Worm (Caenorhabditis elegans) whole organism, L4 larva: ENCODE data around the gene iars-1.

Experiments used
- F10B5.3 ChIP-seq: sonication (generic microtip); optimal IDR thresholded peaks from 2 replicates; lab custom pipeline; 2016; ENCODE audit warnings: mild to moderate bottlenecking, missing genetic modification characterization, missing compliant biosample characterization
- F26F4.8 ChIP-seq: fragments of 200-800 bp; sonication (Bioruptor generic); conservative IDR thresholded peaks from 2 replicates; pipeline ENCODE4 v1.3.6; 2022; ENCODE audit warnings: missing genetic modification characterization, missing compliant biosample characterization
- F44E2.7 ChIP-seq: fragments of 200-800 bp; sonication (Bioruptor generic); IDR thresholded peaks from 2 replicates; pipeline ENCODE4 v2.1.2; 2022; ENCODE audit warnings: missing genetic modification characterization, missing compliant biosample characterization
- F49E8.2 ChIP-seq: sonication (generic microtip); optimal IDR thresholded peaks from 2 replicates; lab custom pipeline; 2016; ENCODE audit warnings: missing compliant biosample characterization, mild to moderate bottlenecking, missing genetic modification characterization, borderline replicate concordance
- T26A8.4 ChIP-seq: fragments of 200-800 bp; sonication (Bioruptor generic); IDR thresholded peaks from 2 replicates; pipeline ENCODE4 v1.3.6; 2022; ENCODE audit warnings: missing genetic modification characterization, missing compliant biosample characterization
- Y105C5A.15 ChIP-seq: fragments of 200-800 bp; sonication (Bioruptor generic); IDR thresholded peaks from 2 replicates; pipeline ENCODE4 v1.3.6; 2022; ENCODE audit warnings: missing genetic modification characterization, missing compliant biosample characterization
- ZK337.2 ChIP-seq: fragments of 200-800 bp; sonication (Bioruptor generic); IDR thresholded peaks from 2 replicates; pipeline ENCODE4 v1.3.6; 2022; ENCODE audit warnings: missing genetic modification reagents, missing genetic modification characterization, missing compliant biosample characterization
- ZK546.5 ChIP-seq, 2 experiments: sonication (generic microtip); optimal IDR thresholded peaks; 2 replicates each; lab custom pipeline; 2017; ENCODE audit warnings: missing biosample characterization in 2 of 2, missing genetic modification characterization in 2 of 2
- aha-1 ChIP-seq: fragments of 150-350 bp; peaks from one replicate; lab custom pipeline; 2014; ENCODE audit warnings: missing biosample characterization, missing genetic modification characterization
- aly-2 ChIP-seq: sonication (generic microtip); optimal IDR thresholded peaks from 2 replicates; lab custom pipeline; 2018; ENCODE audit warnings: missing biosample characterization, missing genetic modification characterization
- ceh-62 ChIP-seq: sonication (generic microtip); optimal IDR thresholded peaks from 2 replicates; lab custom pipeline; 2017; ENCODE audit warnings: missing biosample characterization, missing genetic modification characterization
- ctbp-1 ChIP-seq: fragments of 200-800 bp; sonication (Bioruptor generic); IDR thresholded peaks from 2 replicates; pipeline ENCODE4 v1.3.6; 2022; ENCODE audit warnings: missing genetic modification reagents, missing genetic modification characterization, missing compliant biosample characterization
- daf-12 ChIP-seq: fragments of 150-350 bp; optimal IDR thresholded peaks from 2 replicates; lab custom pipeline; 2014; ENCODE audit warnings: missing biosample characterization, missing genetic modification reagents, missing genetic modification characterization
- daf-16 ChIP-seq, 3 experiments: sonication (generic microtip); optimal IDR thresholded peaks; 2 replicates each; lab custom pipeline; 2016 to 2017; ENCODE audit warnings: missing genetic modification characterization in 3 of 3, missing genetic modification reagents in 3 of 3, mild to moderate bottlenecking in 2 of 3, missing compliant biosample characterization in 2 of 3, missing biosample characterization in 1 of 3, moderate library complexity in 1 of 3
- daf-19 ChIP-seq: fragments of 200-800 bp; sonication (Bioruptor generic); conservative IDR thresholded peaks from 2 replicates; pipeline ENCODE4 v1.3.6; 2022; ENCODE audit warnings: missing genetic modification characterization, missing compliant biosample characterization
- dmd-6 ChIP-seq: fragments of 200-800 bp; sonication (Bioruptor generic); IDR thresholded peaks from 2 replicates; pipeline ENCODE4 v1.3.6; 2022; ENCODE audit warnings: missing genetic modification reagents, missing genetic modification characterization, missing compliant biosample characterization
- dmd-8 ChIP-seq: fragments of 200-800 bp; sonication (Bioruptor generic); IDR thresholded peaks from 2 replicates; pipeline ENCODE4 v1.3.6; 2022; ENCODE audit warnings: missing genetic modification characterization, missing compliant biosample characterization
- dpl-1 ChIP-seq: fragments of 150-350 bp; optimal IDR thresholded peaks from 2 replicates; lab custom pipeline; 2014; ENCODE audit warnings: missing biosample characterization, missing genetic modification reagents, missing genetic modification characterization
- dve-1 ChIP-seq: sonication (generic microtip); optimal IDR thresholded peaks from 2 replicates; lab custom pipeline; 2017; ENCODE audit warnings: antibody characterized with exemption, mild to moderate bottlenecking, missing genetic modification characterization, missing compliant biosample characterization; ENCODE audit not compliant: insufficient read depth
- hlh-11 ChIP-seq: fragments of 200-800 bp; sonication (Bioruptor generic); optimal IDR thresholded peaks from 2 replicates; lab custom pipeline; 2018; ENCODE audit warnings: mild to moderate bottlenecking, missing genetic modification characterization, missing compliant biosample characterization
- jun-1 ChIP-seq: fragments of 150-350 bp; optimal IDR thresholded peaks from 2 replicates; lab custom pipeline; 2014; ENCODE audit warnings: missing biosample characterization, missing genetic modification reagents, missing genetic modification characterization
- lin-1 ChIP-seq: fragments of 200-800 bp; sonication (Bioruptor generic); IDR thresholded peaks from 2 replicates; pipeline ENCODE4 v1.3.6; 2022; ENCODE audit warnings: missing genetic modification reagents, missing genetic modification characterization, missing compliant biosample characterization
- lsy-2 ChIP-seq, 2 experiments: fragments of 150-350 bp in 1 of 2; sonication (generic microtip) in 1 of 2; optimal IDR thresholded peaks; 2 replicates each; lab custom pipeline; 2014 to 2017; ENCODE audit warnings: missing biosample characterization in 2 of 2, missing genetic modification characterization in 2 of 2
- madf-9 ChIP-seq: fragments of 200-800 bp; sonication (Bioruptor generic); conservative IDR thresholded peaks from 2 replicates; pipeline ENCODE4 v1.3.6; 2022; ENCODE audit warnings: missing genetic modification reagents, missing genetic modification characterization, missing compliant biosample characterization
- mdl-1 ChIP-seq, 2 experiments: fragments of 150-350 bp in 1 of 2; sonication (generic microtip) in 1 of 2; optimal IDR thresholded peaks; 2 replicates each; lab custom pipeline; 2014 to 2017; ENCODE audit warnings: missing biosample characterization in 2 of 2, missing genetic modification characterization in 2 of 2
- mdt-29 ChIP-seq: fragments of 200-800 bp; sonication (Bioruptor generic); IDR thresholded peaks from 2 replicates; pipeline ENCODE4 v1.3.6; 2022; ENCODE audit warnings: missing genetic modification reagents, missing genetic modification characterization, missing compliant biosample characterization
- nhr-11 ChIP-seq: fragments of 150-350 bp; optimal IDR thresholded peaks from 2 replicates; lab custom pipeline; 2014; ENCODE audit warnings: missing biosample characterization, missing genetic modification characterization
- nhr-28 ChIP-seq: fragments of 150-350 bp; optimal IDR thresholded peaks from 2 replicates; lab custom pipeline; 2014; ENCODE audit warnings: missing biosample characterization, missing genetic modification characterization
- nhr-41 ChIP-seq: fragments of 200-800 bp; sonication (Bioruptor generic); IDR thresholded peaks from 2 replicates; pipeline ENCODE4 v1.3.6; 2022; ENCODE audit warnings: missing genetic modification reagents, missing genetic modification characterization, missing compliant biosample characterization
- nhr-48 ChIP-seq: sonication (generic microtip); optimal IDR thresholded peaks from 2 replicates; lab custom pipeline; 2016; ENCODE audit warnings: mild to moderate bottlenecking, missing genetic modification characterization, missing compliant biosample characterization
- nhr-6 ChIP-seq: fragments of 150-350 bp; optimal IDR thresholded peaks from 2 replicates; lab custom pipeline; 2014; ENCODE audit warnings: missing biosample characterization, missing genetic modification characterization
- nhr-77 ChIP-seq: fragments of 150-350 bp; optimal IDR thresholded peaks from 2 replicates; lab custom pipeline; 2014; ENCODE audit warnings: missing biosample characterization, missing genetic modification characterization
- pqm-1 ChIP-seq: sonication (generic microtip); optimal IDR thresholded peaks from 2 replicates; lab custom pipeline; 2017; ENCODE audit warnings: missing biosample characterization, missing genetic modification characterization
- sdz-12 ChIP-seq: fragments of 200-800 bp; sonication (Bioruptor generic); optimal IDR thresholded peaks from 2 replicates; lab custom pipeline; 2018; ENCODE audit warnings: mild to moderate bottlenecking, missing genetic modification characterization, missing compliant biosample characterization
- zfp-2 ChIP-seq: sonication (generic microtip); optimal IDR thresholded peaks from 2 replicates; lab custom pipeline; 2016; ENCODE audit warnings: mild to moderate bottlenecking, missing genetic modification characterization, missing compliant biosample characterization
- zip-2 ChIP-seq: fragments of 150-350 bp; optimal IDR thresholded peaks from 2 replicates; lab custom pipeline; 2014; ENCODE audit warnings: missing biosample characterization, missing genetic modification characterization

Gene iars-1

ce11 chrIV:10349871-10350640 lies 18.3 kb upstream of the iars-1 start, which contains the start of the genes unc-43 and Y43C5B.3:
Gene unc-43, minus strand, starts transcription at chrIV:10350217.
Gene Y43C5B.3, plus strand, starts transcription at chrIV:10350590.
- TF ChIP-seq lin-1 (no peak), nhr-77 (tag; lab: Kevin White, UChicago) (peak; percentile 11), aha-1 (tag; lab: Kevin White, UChicago) (no peak), mdl-1 (tag; optimal IDR thresholded peaks at IDR 0.05; lab: Kevin White, UChicago) (peak in 1 of 2 experiments; percentile 29), pqm-1 (tag; lab: Kevin White, UChicago) (peak; percentile 82), F10B5.3 (tag; lab: Kevin White, UChicago) (no peak), madf-9 (GFP tag; lab: Robert Waterston, UW) (no peak), nhr-28 (tag; lab: Kevin White, UChicago) (peak; percentile 99), daf-16 (GFP tag; optimal IDR thresholded peaks at IDR 0.05; lab: Kevin White, UChicago) (no peak), daf-16 (tag; optimal IDR thresholded peaks at IDR 0.05; lab: Kevin White, UChicago) (peak; percentile 55), dve-1 (tag; lab: Kevin White, UChicago) (peak; percentile 54), dmd-6 (GFP tag; lab: Robert Waterston, UW) (peak; percentile 64), F44E2.7 (no peak), zfp-2 (tag; lab: Kevin White, UChicago) (no peak), nhr-48 (tag; lab: Kevin White, UChicago) (peak; percentile 2), aly-2 (tag; lab: Kevin White, UChicago) (no peak), T26A8.4 (GFP tag; lab: Robert Waterston, UW) (no peak)

ce11 chrIV:10352243-10352642 lies 16.2 kb upstream of the iars-1 start, which contains the start of gene Y43C5B.2:
Gene Y43C5B.2, minus strand, starts transcription at chrIV:10352343.
- TF ChIP-seq F26F4.8 (GFP tag; lab: Robert Waterston, UW) (no peak), nhr-11 (tag; lab: Kevin White, UChicago) (no peak), nhr-28 (tag; lab: Kevin White, UChicago) (no peak), ceh-62 (tag; lab: Kevin White, UChicago) (no peak), lsy-2 (tag; optimal IDR thresholded peaks at IDR 0.05; lab: Kevin White, UChicago) (no peak), daf-12 (no peak)
- TF ChIP-seq, all 104 proteins: peak for 0

- TF ChIP-seq nhr-41 (GFP tag; lab: Robert Waterston, UW) = no peak
- TF ChIP-seq jun-1 = no peak
- TF ChIP-seq daf-19 (GFP tag; lab: Robert Waterston, UW) = no peak
- TF ChIP-seq zip-2 (tag; lab: Kevin White, UChicago) = no peak
- TF ChIP-seq F49E8.2 (tag; lab: Kevin White, UChicago) = no peak
- no peak for TF ChIP-seq dmd-8 (GFP tag; lab: Robert Waterston, UW)
- no peak for TF ChIP-seq nhr-6 (tag; lab: Kevin White, UChicago)
- no peak for TF ChIP-seq ZK546.5 (tag; optimal IDR thresholded peaks at IDR 0.05; lab: Kevin White, UChicago)
- TF ChIP-seq Y105C5A.15 (GFP tag; lab: Robert Waterston, UW) = no peak
- no peak for TF ChIP-seq hlh-11
- TF ChIP-seq ctbp-1 (GFP tag; lab: Robert Waterston, UW) = no peak
- TF ChIP-seq mdt-29 (GFP tag; lab: Robert Waterston, UW) = no peak
- TF ChIP-seq dpl-1 = no peak
- no peak for TF ChIP-seq sdz-12 (GFP tag; lab: Kevin White, UChicago)
Observed at ce11 chrIV:10357072-10357471, 11.3 kb upstream of the iars-1 start, which contains the start of gene R11A8.1. Gene R11A8.1, minus strand, starts transcription at chrIV:10357172.

ce11 chrIV:10357842-10358241 lies 10.6 kb upstream of the iars-1 start, which contains the start of gene gkow-1:
Gene gkow-1, plus strand, starts transcription at chrIV:10358142.
- no peak for TF ChIP-seq ZK337.2 (GFP tag; lab: Robert Waterston, UW)
- TF ChIP-seq, all 104 proteins: peak for 0
